Worm (Caenorhabditis elegans) whole organism, L1 larva: ENCODE results near the gene F08G2.7.
"Not testable (repeated sequence)": the region's sequence is repeated elsewhere in the genome, so short reads cannot be mapped to it uniquely, and the experiment has no call there.

ENCODE experiments used
- C04F5.9 ChIP-seq: sonication (generic microtip); optimal IDR thresholded peaks from 2 replicates; lab custom pipeline; 2016; ENCODE audit warnings: missing genetic modification characterization, missing compliant biosample characterization
- C16A3.4 ChIP-seq: fragments of 150-350 bp; optimal IDR thresholded peaks from 2 replicates; lab custom pipeline; 2014; ENCODE audit warnings: missing biosample characterization, missing genetic modification characterization
- C34B4.2 ChIP-seq: sonication (generic microtip); optimal IDR thresholded peaks from 2 replicates; lab custom pipeline; 2017; ENCODE audit warnings: mild to moderate bottlenecking, missing genetic modification characterization, missing compliant biosample characterization
- F16B12.6 ChIP-seq: fragments of 150-350 bp; optimal IDR thresholded peaks from 2 replicates; lab custom pipeline; 2014; ENCODE audit warnings: missing biosample characterization, missing genetic modification characterization
- Y116A8C.19 ChIP-seq: sonication (generic microtip); optimal IDR thresholded peaks from 2 replicates; lab custom pipeline; 2016; ENCODE audit warnings: missing compliant biosample characterization, missing genetic modification characterization, borderline replicate concordance
- aha-1 ChIP-seq: fragments of 150-350 bp; optimal IDR thresholded peaks from 2 replicates; lab custom pipeline; 2014; ENCODE audit warnings: missing biosample characterization, missing genetic modification characterization
- alr-1 ChIP-seq: fragments of 200-800 bp; sonication (Bioruptor generic); optimal IDR thresholded peaks from 2 replicates; lab custom pipeline; 2018; ENCODE audit warnings: borderline replicate concordance, mild to moderate bottlenecking, missing genetic modification characterization, missing compliant biosample characterization
- ama-1 ChIP-seq: fragments of 150-350 bp; optimal IDR thresholded peaks from 2 replicates; lab custom pipeline; 2014
- ceh-63 ChIP-seq: fragments of 200-800 bp; sonication (Bioruptor generic); optimal IDR thresholded peaks from 2 replicates; lab custom pipeline; 2018; ENCODE audit warnings: mild to moderate bottlenecking, missing genetic modification characterization, missing compliant biosample characterization
- ceh-8 ChIP-seq: fragments of 200-800 bp; sonication (Bioruptor generic); optimal IDR thresholded peaks from 2 replicates; lab custom pipeline; 2018; ENCODE audit warnings: mild to moderate bottlenecking, missing genetic modification characterization, moderate library complexity, missing compliant biosample characterization
- ces-1 ChIP-seq: fragments of 150-350 bp; optimal IDR thresholded peaks from 2 replicates; lab custom pipeline; 2014; ENCODE audit warnings: missing biosample characterization, missing genetic modification reagents, missing genetic modification characterization
- dpl-1 ChIP-seq, 3 experiments: fragments of 150-350 bp in 2 of 3; sonication (generic microtip) in 1 of 3; optimal IDR thresholded peaks; 2 replicates each; lab custom pipeline; 2014 to 2017; ENCODE audit warnings: missing biosample characterization in 3 of 3, missing genetic modification characterization in 3 of 3, missing genetic modification reagents in 3 of 3
- dsc-1 ChIP-seq: sonication (generic microtip); optimal IDR thresholded peaks from 2 replicates; lab custom pipeline; 2016; ENCODE audit warnings: mild to moderate bottlenecking, missing genetic modification characterization, missing compliant biosample characterization
- efl-1 ChIP-seq, 4 experiments: fragments of 150-350 bp; optimal IDR thresholded peaks in 3 of 4; peaks in 1 of 4; 1 replicate in 1 of 4; 2 replicates in 3 of 4; lab custom pipeline; 2014; ENCODE audit warnings: missing biosample characterization in 2 of 4, missing genetic modification characterization in 2 of 4, missing genetic modification reagents in 2 of 4
- egl-13 ChIP-seq: sonication (generic microtip); optimal IDR thresholded peaks from 2 replicates; lab custom pipeline; 2016; ENCODE audit warnings: missing genotype, missing genetic modification reagents, missing genetic modification characterization, missing compliant biosample characterization
- egl-27 ChIP-seq, 2 experiments: fragments of 150-350 bp in 1 of 2; sonication (generic microtip); optimal IDR thresholded peaks; 3 replicates each; lab custom pipeline; 2017 to 2018; ENCODE audit warnings: missing biosample characterization in 2 of 2, missing genetic modification characterization in 2 of 2, missing genetic modification reagents in 2 of 2
- elt-2 ChIP-seq: sonication (generic microtip); optimal IDR thresholded peaks from 2 replicates; lab custom pipeline; 2016; ENCODE audit warnings: missing genetic modification characterization, mild to moderate bottlenecking, inconsistent platforms, missing compliant biosample characterization, missing genetic modification reagents
- ets-5 ChIP-seq: fragments of 200-800 bp; sonication (Bioruptor generic); IDR thresholded peaks from 2 replicates; pipeline ENCODE4 v1.3.6; 2022; ENCODE audit warnings: missing genetic modification characterization, missing compliant biosample characterization
- fkh-10 ChIP-seq: sonication (generic microtip); optimal IDR thresholded peaks from 2 replicates; lab custom pipeline; 2017; ENCODE audit warnings: missing biosample characterization, missing genetic modification reagents, missing genetic modification characterization
- fkh-4 ChIP-seq: sonication (generic microtip); optimal IDR thresholded peaks from 2 replicates; lab custom pipeline; 2016; ENCODE audit warnings: missing compliant biosample characterization, missing genetic modification characterization, borderline replicate concordance
- fos-1 ChIP-seq: fragments of 150-350 bp; optimal IDR thresholded peaks from 2 replicates; lab custom pipeline; 2014; ENCODE audit warnings: missing biosample characterization, missing genetic modification characterization
- grh-1 ChIP-seq: fragments of 200-800 bp; sonication (Bioruptor generic); IDR thresholded peaks from 2 replicates; pipeline ENCODE4 v1.3.6; 2022; ENCODE audit warnings: missing genetic modification reagents, missing genetic modification characterization, missing compliant biosample characterization
- hlh-17 ChIP-seq: fragments of 200-800 bp; sonication (Bioruptor generic); optimal IDR thresholded peaks from 2 replicates; lab custom pipeline; 2018; ENCODE audit warnings: missing genetic modification characterization, mild to moderate bottlenecking, missing compliant biosample characterization, moderate library complexity, borderline replicate concordance
- hlh-4 ChIP-seq: sonication (generic microtip); optimal IDR thresholded peaks from 2 replicates; lab custom pipeline; 2016; ENCODE audit warnings: mild to moderate bottlenecking, missing genetic modification characterization, missing compliant biosample characterization
- isw-1 ChIP-seq: fragments of 200-800 bp; sonication (Bioruptor generic); IDR thresholded peaks from 2 replicates; pipeline ENCODE4 v1.3.6; 2022; ENCODE audit warnings: missing genetic modification characterization, missing compliant biosample characterization
- lin-13 ChIP-seq: fragments of 150-350 bp; optimal IDR thresholded peaks from 2 replicates; lab custom pipeline; 2014; ENCODE audit warnings: missing biosample characterization, missing genetic modification reagents, missing genetic modification characterization
- lin-14 ChIP-seq: fragments of 200-800 bp; sonication (Bioruptor generic); optimal IDR thresholded peaks from 2 replicates; lab custom pipeline; 2018; ENCODE audit warnings: mild to moderate bottlenecking, missing genetic modification characterization, moderate library complexity, missing compliant biosample characterization
- nhr-12 ChIP-seq: sonication (generic microtip); optimal IDR thresholded peaks from 2 replicates; lab custom pipeline; 2017; ENCODE audit warnings: missing biosample characterization, missing genetic modification characterization
- nhr-28 ChIP-seq: fragments of 150-350 bp; optimal IDR thresholded peaks from 2 replicates; lab custom pipeline; 2014; ENCODE audit warnings: missing biosample characterization, missing genetic modification characterization
- nhr-47 ChIP-seq: sonication (generic microtip); optimal IDR thresholded peaks from 2 replicates; lab custom pipeline; 2016; ENCODE audit warnings: mild to moderate bottlenecking, missing genetic modification characterization, moderate library complexity, missing compliant biosample characterization
- nhr-71 ChIP-seq: sonication (generic microtip); optimal IDR thresholded peaks from 2 replicates; lab custom pipeline; 2016; ENCODE audit warnings: mild to moderate bottlenecking, missing genetic modification characterization, moderate library complexity, missing compliant biosample characterization
- nhr-84 ChIP-seq: sonication (generic microtip); optimal IDR thresholded peaks from 2 replicates; lab custom pipeline; 2017; ENCODE audit warnings: missing biosample characterization, missing genetic modification characterization
- nhr-85 ChIP-seq: sonication (generic microtip); peaks from one replicate; lab custom pipeline; 2016; ENCODE audit warnings: missing genetic modification characterization, inconsistent platforms, missing compliant biosample characterization
- pag-3 ChIP-seq: sonication (generic microtip); optimal IDR thresholded peaks from 2 replicates; lab custom pipeline; 2017; ENCODE audit warnings: missing genetic modification characterization, mild to moderate bottlenecking, missing compliant biosample characterization, antibody characterized with exemption, borderline replicate concordance; ENCODE audit not compliant: insufficient read depth
- skn-1 ChIP-seq: fragments of 150-350 bp; optimal IDR thresholded peaks from 2 replicates; lab custom pipeline; 2014; ENCODE audit warnings: missing biosample characterization, missing genetic modification characterization
- snpc-4 ChIP-seq: fragments of 150-350 bp; optimal IDR thresholded peaks from 2 replicates; lab custom pipeline; 2014; ENCODE audit warnings: missing biosample characterization, missing genetic modification characterization
- swsn-7 ChIP-seq: sonication (generic microtip); optimal IDR thresholded peaks from 2 replicates; lab custom pipeline; 2016; ENCODE audit warnings: missing genetic modification characterization, missing compliant biosample characterization
- tbx-2 ChIP-seq: sonication (generic microtip); optimal IDR thresholded peaks from 2 replicates; lab custom pipeline; 2016; ENCODE audit warnings: missing genetic modification characterization, missing compliant biosample characterization
- unc-130 ChIP-seq: fragments of 150-350 bp; optimal IDR thresholded peaks from 2 replicates; lab custom pipeline; 2017; ENCODE audit warnings: missing biosample characterization, missing genetic modification characterization, inconsistent platforms
- unc-30 ChIP-seq: sonication (generic microtip); optimal IDR thresholded peaks from 2 replicates; lab custom pipeline; 2017; ENCODE audit warnings: missing biosample characterization, missing genetic modification characterization
- unc-98 ChIP-seq: fragments of 200-800 bp; sonication (Bioruptor generic); IDR thresholded peaks from 2 replicates; pipeline ENCODE4 v1.3.6; 2022; ENCODE audit warnings: missing genetic modification characterization, missing compliant biosample characterization
- vab-15 ChIP-seq: sonication (generic microtip); optimal IDR thresholded peaks from 2 replicates; lab custom pipeline; 2017; ENCODE audit warnings: missing genotype, mild to moderate bottlenecking, missing genetic modification characterization, missing compliant biosample characterization
- ztf-11 ChIP-seq, 2 experiments: sonication (generic microtip); optimal IDR thresholded peaks; 2 replicates each; lab custom pipeline; 2016 to 2017; ENCODE audit warnings: missing genetic modification characterization in 2 of 2, missing biosample characterization in 1 of 2, missing compliant biosample characterization in 1 of 2
- ztf-4 ChIP-seq: fragments of 150-350 bp; optimal IDR thresholded peaks from 2 replicates; lab custom pipeline; 2014; ENCODE audit warnings: missing biosample characterization, missing genetic modification characterization

Gene F08G2.7

ce11 chrII:13828597-13828996 lies 12.4 kb downstream of the F08G2.7 start, which contains the start of gene his-42:
Gene his-42 (minus strand): TSS chrII:13828697.
- TF ChIP-seq swsn-7 (no peak), vab-15 (tag; lab: Kevin White, UChicago) (no peak), nhr-84 (tag; lab: Kevin White, UChicago) (no peak), isw-1 (no peak), egl-27 (tag; optimal IDR thresholded peaks at IDR 0.05; lab: Kevin White, UChicago) (no peak), aha-1 (no peak)

ce11 chrII:13818043-13818442 lies 22.9 kb downstream of the F08G2.7 start, which contains the start of gene his-16:
Gene his-16 (minus strand): TSS chrII:13818143.
- TF ChIP-seq hlh-4 (tag; lab: Kevin White, UChicago); grh-1 (GFP tag; lab: Robert Waterston, UW); hlh-17 (GFP tag; lab: Kevin White, UChicago): not testable (repeated sequence)

- TF ChIP-seq C04F5.9 (tag; lab: Kevin White, UChicago): no peak
- TF ChIP-seq pag-3 (tag; lab: Kevin White, UChicago): no peak
- no peak for TF ChIP-seq fkh-4
- no peak for TF ChIP-seq hlh-4 (tag; lab: Kevin White, UChicago)
- TF ChIP-seq aha-1: no peak
- no peak for TF ChIP-seq unc-130
- TF ChIP-seq Y116A8C.19 (tag; lab: Kevin White, UChicago): no peak
- TF ChIP-seq unc-98 (GFP tag; lab: Robert Waterston, UW): no peak
- no peak for TF ChIP-seq grh-1 (GFP tag; lab: Robert Waterston, UW)
- TF ChIP-seq egl-13 (tag; lab: Kevin White, UChicago): no peak
- TF ChIP-seq ceh-63 (GFP tag; lab: Kevin White, UChicago): no peak
Observed at ce11 chrII:13815513-13815912, 25.4 kb downstream of the F08G2.7 start.

- TF ChIP-seq ztf-11 (tag; optimal IDR thresholded peaks at IDR 0.05; lab: Kevin White, UChicago) (no peak), elt-2 (tag; lab: Kevin White, UChicago) (peak; percentile 17), efl-1 (optimal IDR thresholded peaks at IDR 0.05; lab: Kevin White, UChicago) (no peak), efl-1 (GFP tag; optimal IDR thresholded peaks at IDR 0.05 in 1 of 2; lab: Kevin White, UChicago) (peak in 1 of 2 experiments; percentile 78)
Observed at ce11 chrII:13813950-13814349, 27.0 kb downstream of the F08G2.7 start.

ce11 chrII:13813413-13813812 lies 27.5 kb downstream of the F08G2.7 start:
- TF ChIP-seq skn-1: no peak
- no peak for TF ChIP-seq ama-1 (lab: Kevin White, UChicago)
- peak; percentile 49 for TF ChIP-seq nhr-71 (tag; lab: Kevin White, UChicago)
- peak; percentile 69 for TF ChIP-seq snpc-4
- TF ChIP-seq ets-5 (GFP tag; lab: Robert Waterston, UW): no peak
- TF ChIP-seq Y116A8C.19 (tag; lab: Kevin White, UChicago): no peak
- peak; percentile 76 for TF ChIP-seq lin-14 (GFP tag; lab: Kevin White, UChicago)
- no peak for TF ChIP-seq ztf-4 (tag; lab: Kevin White, UChicago)
- TF ChIP-seq unc-130: no peak
- peak; percentile 38 for TF ChIP-seq fkh-10 (GFP tag; lab: Kevin White, UChicago)
- peak; percentile 58 for TF ChIP-seq ces-1
- peak; percentile 16 for TF ChIP-seq swsn-7
- TF ChIP-seq F16B12.6 (tag; lab: Kevin White, UChicago): no peak
- TF ChIP-seq tbx-2 (tag; lab: Kevin White, UChicago): peak; percentile 31
- TF ChIP-seq dsc-1 (tag; lab: Kevin White, UChicago): no peak
- no peak for TF ChIP-seq C04F5.9 (tag; lab: Kevin White, UChicago)
- no peak for TF ChIP-seq fos-1 (tag; lab: Kevin White, UChicago)
- TF ChIP-seq isw-1: no peak
- peak; percentile 48 for TF ChIP-seq nhr-47 (tag; lab: Kevin White, UChicago)
- TF ChIP-seq C16A3.4 (tag; lab: Kevin White, UChicago): no peak
- no peak for TF ChIP-seq alr-1 (tag; lab: Kevin White, UChicago)
- no peak for TF ChIP-seq ztf-11 (tag; optimal IDR thresholded peaks at IDR 0.05; lab: Kevin White, UChicago)
- no peak for TF ChIP-seq lin-13 (GFP tag; lab: Kevin White, UChicago)
- TF ChIP-seq ceh-8 (GFP tag; lab: Kevin White, UChicago): no peak
- TF ChIP-seq dpl-1 (GFP tag; optimal IDR thresholded peaks at IDR 0.05; lab: Kevin White, UChicago): no peak
- peak; percentile 4 for TF ChIP-seq nhr-85 (tag; lab: Kevin White, UChicago)
- no peak for TF ChIP-seq C34B4.2 (tag; lab: Kevin White, UChicago)
- no peak for TF ChIP-seq nhr-28 (tag; lab: Kevin White, UChicago)
- TF ChIP-seq nhr-12 (tag; lab: Kevin White, UChicago): no peak
- no peak for TF ChIP-seq unc-30 (tag; lab: Kevin White, UChicago)
